Fruit fly (Drosophila melanogaster) whole organism, embryonic: ENCODE measurements around the gene CG14805.

Experiments
- Aef1 ChIP-seq: fragments of 200-800 bp; sonication (Bioruptor generic); IDR thresholded peaks from 3 replicates; pipeline ENCODE4 v1.3.6; 2022; ENCODE audit warnings: missing biosample characterization, missing genetic modification characterization
- CG12236 ChIP-seq: fragments of 200-800 bp; sonication (Bioruptor generic); optimal IDR thresholded peaks from 2 replicates; lab custom pipeline; 2016; ENCODE audit warnings: missing biosample characterization, missing genetic modification characterization
- CG13624 ChIP-seq: fragments of 200-800 bp; sonication (Bioruptor generic); optimal IDR thresholded peaks from 2 replicates; lab custom pipeline; 2016; ENCODE audit warnings: missing biosample characterization, missing genetic modification characterization
- CG14667 ChIP-seq: fragments of 200-800 bp; sonication (Bioruptor generic); IDR thresholded peaks from 2 replicates; pipeline ENCODE4 v1.3.6; 2022; ENCODE audit warnings: missing biosample characterization, missing genetic modification characterization
- CG1647 ChIP-seq: fragments of 200-800 bp; sonication (Bioruptor generic); optimal IDR thresholded peaks from 3 replicates; lab custom pipeline; 2016; ENCODE audit warnings: missing biosample characterization, missing genetic modification characterization
- CG17186 ChIP-seq: fragments of 200-800 bp; sonication (Bioruptor generic); optimal IDR thresholded peaks from 3 replicates; lab custom pipeline; 2017; ENCODE audit warnings: missing biosample characterization, missing genetic modification reagents, missing genetic modification characterization
- CG17829 ChIP-seq: fragments of 200-800 bp; optimal IDR thresholded peaks from 2 replicates; lab custom pipeline; 2019; ENCODE audit warnings: missing biosample characterization, mild to moderate bottlenecking, missing genetic modification characterization, moderate library complexity
- CG1832 ChIP-seq: fragments of 200-800 bp; sonication (Bioruptor generic); optimal IDR thresholded peaks from 2 replicates; lab custom pipeline; 2017; ENCODE audit warnings: missing biosample characterization, mild to moderate bottlenecking, missing genetic modification characterization, inconsistent platforms
- CG2678 ChIP-seq: fragments of 200-800 bp; sonication (Bioruptor generic); optimal IDR thresholded peaks from 3 replicates; lab custom pipeline; 2019; ENCODE audit warnings: missing biosample characterization, mild to moderate bottlenecking, missing genetic modification characterization, moderate library complexity
- CG3163 ChIP-seq: fragments of 200-800 bp; sonication (Bioruptor generic); optimal IDR thresholded peaks from 3 replicates; lab custom pipeline; 2016; ENCODE audit warnings: missing biosample characterization, missing genetic modification characterization
- CG32772 ChIP-seq: fragments of 200-800 bp; sonication (Bioruptor generic); IDR thresholded peaks from 2 replicates; pipeline ENCODE4 v1.3.6; 2022; ENCODE audit warnings: missing biosample characterization, missing genetic modification characterization
- CG43689 ChIP-seq: fragments of 200-800 bp; sonication (Bioruptor generic); IDR thresholded peaks from 2 replicates; pipeline ENCODE4 v1.3.6; 2022; ENCODE audit warnings: missing biosample characterization, missing genetic modification characterization
- CG6272 ChIP-seq: fragments of 200-800 bp; sonication (Bioruptor generic); IDR thresholded peaks from 2 replicates; pipeline ENCODE4 v1.3.6; 2022; ENCODE audit warnings: missing biosample characterization, missing genetic modification characterization
- CG6854 ChIP-seq: fragments of 200-800 bp; sonication (Bioruptor generic); optimal IDR thresholded peaks from 3 replicates; lab custom pipeline; 2017; ENCODE audit warnings: missing biosample characterization, mild to moderate bottlenecking, missing genetic modification characterization
- CG7271 ChIP-seq: fragments of 200-800 bp; sonication (Bioruptor generic); optimal IDR thresholded peaks from 2 replicates; lab custom pipeline; 2018; ENCODE audit warnings: missing biosample characterization, mild to moderate bottlenecking, missing genetic modification characterization, moderate library complexity
- CG8388 ChIP-seq: fragments of 200-800 bp; sonication (Bioruptor generic); optimal IDR thresholded peaks from 2 replicates; lab custom pipeline; 2019; ENCODE audit warnings: missing biosample characterization, mild to moderate bottlenecking, missing genetic modification characterization, moderate library complexity
- CG8924 ChIP-seq: fragments of 200-800 bp; optimal IDR thresholded peaks from 3 replicates; lab custom pipeline; 2019; ENCODE audit warnings: missing biosample characterization, mild to moderate bottlenecking, missing genetic modification characterization, moderate library complexity
- CG9817 ChIP-seq: fragments of 200-800 bp; sonication (Bioruptor generic); optimal IDR thresholded peaks from 2 replicates; lab custom pipeline; 2018; ENCODE audit warnings: missing biosample characterization, mild to moderate bottlenecking, missing genetic modification characterization, moderate library complexity
- Fer1 ChIP-seq: fragments of 200-800 bp; sonication (Bioruptor generic); optimal IDR thresholded peaks from 2 replicates; lab custom pipeline; 2017; ENCODE audit warnings: missing biosample characterization, mild to moderate bottlenecking, missing genetic modification characterization
- Fer2 ChIP-seq: fragments of 200-800 bp; sonication (Bioruptor generic); optimal IDR thresholded peaks from 2 replicates; lab custom pipeline; 2018; ENCODE audit warnings: missing biosample characterization, mild to moderate bottlenecking, missing genetic modification characterization, moderate library complexity
- HHEX ChIP-seq: fragments of 200-800 bp; sonication (Bioruptor generic); optimal IDR thresholded peaks from 3 replicates; lab custom pipeline; 2017; ENCODE audit warnings: missing biosample characterization, mild to moderate bottlenecking, missing genetic modification characterization, missing genetic modification reagents
- HLH4C ChIP-seq: fragments of 200-800 bp; sonication (Bioruptor generic); IDR thresholded peaks from 3 replicates; pipeline ENCODE4 v1.3.6; 2022; ENCODE audit warnings: missing biosample characterization, missing genetic modification characterization; ENCODE audit not compliant: partially characterized antibody
- Hey ChIP-seq: fragments of 200-800 bp; sonication (Bioruptor generic); optimal IDR thresholded peaks from 3 replicates; lab custom pipeline; 2018; ENCODE audit warnings: missing biosample characterization, mild to moderate bottlenecking, missing genetic modification characterization
- Mad ChIP-seq: fragments of 200-800 bp; sonication (Bioruptor generic); optimal IDR thresholded peaks from 2 replicates; lab custom pipeline; 2016; ENCODE audit warnings: missing biosample characterization, missing genetic modification characterization
- Med ChIP-seq: fragments of 200-800 bp; sonication (Bioruptor generic); peaks from one replicate; lab custom pipeline; 2016; ENCODE audit warnings: missing biosample characterization, missing genetic modification characterization, mild to moderate bottlenecking, inconsistent platforms, moderate library complexity
- Mes4 ChIP-seq: fragments of 200-800 bp; sonication (Bioruptor generic); optimal IDR thresholded peaks from 2 replicates; lab custom pipeline; 2016; ENCODE audit warnings: missing biosample characterization, missing genetic modification characterization
- Myb ChIP-seq: fragments of 200-800 bp; sonication (Bioruptor generic); optimal IDR thresholded peaks from 2 replicates; lab custom pipeline; 2016; ENCODE audit warnings: missing biosample characterization, missing genetic modification characterization
- Optix ChIP-seq: fragments of 200-800 bp; sonication (Bioruptor generic); IDR thresholded peaks from 3 replicates; pipeline ENCODE4 v1.3.6; 2022; ENCODE audit warnings: missing biosample characterization, missing genetic modification characterization
- Six4 ChIP-seq: fragments of 200-800 bp; sonication (Bioruptor generic); optimal IDR thresholded peaks from 2 replicates; lab custom pipeline; 2016; ENCODE audit warnings: missing biosample characterization, missing genetic modification characterization
- Sox102F ChIP-seq: fragments of 200-800 bp; sonication (Bioruptor generic); optimal IDR thresholded peaks from 2 replicates; lab custom pipeline; 2018; ENCODE audit warnings: missing biosample characterization, mild to moderate bottlenecking, missing genetic modification characterization, moderate library complexity
- ab ChIP-seq: fragments of 200-800 bp; sonication (Bioruptor generic); optimal IDR thresholded peaks from 2 replicates; lab custom pipeline; 2016; ENCODE audit warnings: missing biosample characterization, missing genetic modification characterization
- cato ChIP-seq: fragments of 200-800 bp; sonication (Bioruptor generic); optimal IDR thresholded peaks from 2 replicates; lab custom pipeline; 2016; ENCODE audit warnings: missing biosample characterization, missing genetic modification characterization, borderline replicate concordance
- chn ChIP-seq: fragments of 200-800 bp; sonication (Bioruptor generic); optimal IDR thresholded peaks from 2 replicates; lab custom pipeline; 2016; ENCODE audit warnings: missing biosample characterization, missing genetic modification characterization
- ftz-f1 ChIP-seq: fragments of 200-800 bp; sonication (Bioruptor generic); optimal IDR thresholded peaks from 2 replicates; lab custom pipeline; 2016; ENCODE audit warnings: missing biosample characterization, missing genetic modification characterization
- gem ChIP-seq: fragments of 200-800 bp; sonication (Bioruptor generic); optimal IDR thresholded peaks from 2 replicates; lab custom pipeline; 2019; ENCODE audit warnings: missing biosample characterization, mild to moderate bottlenecking, missing genetic modification characterization, moderate library complexity
- hbn ChIP-seq: fragments of 200-800 bp; sonication (Bioruptor generic); IDR thresholded peaks from 2 replicates; pipeline ENCODE4 v1.3.6; 2022; ENCODE audit warnings: missing biosample characterization, missing genetic modification characterization; ENCODE audit not compliant: partially characterized antibody
- maf-S ChIP-seq: fragments of 200-800 bp; sonication (Bioruptor generic); optimal IDR thresholded peaks from 2 replicates; lab custom pipeline; 2016; ENCODE audit warnings: missing biosample characterization, missing genetic modification characterization
- odd ChIP-seq: fragments of 200-800 bp; sonication (Bioruptor generic); optimal IDR thresholded peaks from 2 replicates; lab custom pipeline; 2017; ENCODE audit warnings: missing biosample characterization, mild to moderate bottlenecking, missing genetic modification characterization
- pan ChIP-seq, 4 experiments: fragments of >200 bp in 3 of 4; fragments of 200-800 bp in 1 of 4; sonication (Bioruptor generic) in 1 of 4; optimal IDR thresholded peaks in 3 of 4; IDR thresholded peaks in 1 of 4; 2 replicates each; pipeline versions ENCODE4 v1.3.6 to Lab custom; 2017 to 2022; ENCODE audit warnings: missing biosample characterization in 2 of 4, missing genetic modification characterization in 2 of 4, mixed read lengths in 1 of 4
- pho ChIP-seq: fragments of 200-800 bp; sonication (Bioruptor generic); optimal IDR thresholded peaks from 2 replicates; lab custom pipeline; 2016; ENCODE audit warnings: missing biosample characterization, missing genetic modification characterization
- repo ChIP-seq: fragments of 200-800 bp; sonication (Bioruptor generic); optimal IDR thresholded peaks from 2 replicates; lab custom pipeline; 2016; ENCODE audit warnings: missing biosample characterization, missing genetic modification characterization
- sc ChIP-seq, 3 experiments: fragments of >200 bp in 2 of 3; fragments of 200-800 bp in 1 of 3; sonication (Bioruptor generic) in 1 of 3; optimal IDR thresholded peaks; 2 replicates in 2 of 3; 3 replicates in 1 of 3; lab custom pipeline; 2017; ENCODE audit warnings: mild to moderate bottlenecking in 1 of 3, missing biosample characterization in 1 of 3, missing genetic modification characterization in 1 of 3, missing genetic modification reagents in 1 of 3
- sr ChIP-seq: fragments of 200-800 bp; sonication (Bioruptor generic); IDR thresholded peaks from 3 replicates; pipeline ENCODE4 v1.3.6; 2022; ENCODE audit warnings: missing biosample characterization, missing genetic modification characterization
- stc ChIP-seq: fragments of 200-800 bp; sonication (Bioruptor generic); IDR thresholded peaks from 2 replicates; pipeline ENCODE4 v1.3.6; 2022; ENCODE audit warnings: missing biosample characterization, missing genetic modification characterization
- trh ChIP-seq: fragments of 200-800 bp; sonication (Bioruptor generic); optimal IDR thresholded peaks from 2 replicates; lab custom pipeline; 2016; ENCODE audit warnings: missing biosample characterization, missing genetic modification characterization
- tup ChIP-seq: fragments of 200-800 bp; sonication (Bioruptor generic); optimal IDR thresholded peaks from 2 replicates; lab custom pipeline; 2016; ENCODE audit warnings: missing biosample characterization, mild to moderate bottlenecking, missing genetic modification characterization, moderate library complexity
- unc-4 ChIP-seq: fragments of 200-800 bp; sonication (Bioruptor generic); IDR thresholded peaks from 2 replicates; pipeline ENCODE4 v1.3.6; 2022; ENCODE audit warnings: missing biosample characterization, missing genetic modification characterization; ENCODE audit not compliant: partially characterized antibody
- unpg ChIP-seq: fragments of 200-800 bp; sonication (Bioruptor generic); optimal IDR thresholded peaks from 3 replicates; lab custom pipeline; 2018; ENCODE audit warnings: missing biosample characterization, mild to moderate bottlenecking, missing genetic modification characterization, moderate library complexity

Gene CG14805

dm6 chrX:1861620-1862184, 15.4 kb upstream of the CG14805 start, which contains the start of gene deltaCOP (continued):
- peak; percentile 73 for TF ChIP-seq cato (GFP tag; lab: Kevin White, UChicago)
- peak; percentile 62 for TF ChIP-seq CG14667 (GFP tag; lab: Robert Waterston, UW)
- TF ChIP-seq CG1832 (GFP tag; lab: Kevin White, UChicago): no peak
- peak; percentile 63; the same call in 1 of the 2 replicates for TF ChIP-seq stc
- peak; percentile 61 for TF ChIP-seq tup (GFP tag; lab: Kevin White, UChicago)
- TF ChIP-seq CG17186 (GFP tag; lab: Kevin White, UChicago): peak; percentile 21
- TF ChIP-seq HLH4C (GFP tag; lab: Robert Waterston, UW): no peak
- TF ChIP-seq CG17829: peak; percentile 69
- TF ChIP-seq Fer2 (tag; lab: Kevin White, UChicago): peak; percentile 56
- TF ChIP-seq Myb: peak; percentile 92
- TF ChIP-seq CG9817 (tag; lab: Kevin White, UChicago): peak; percentile 73
- TF ChIP-seq Fer1: peak; percentile 78
- peak in 1 of 2 experiments; percentile 42 for TF ChIP-seq pan (optimal IDR thresholded peaks at IDR 0.05; lab: Kevin White, UChicago)
- TF ChIP-seq pan (GFP tag; optimal IDR thresholded peaks at IDR 0.05 in 1 of 2, IDR thresholded peaks at IDR 0.05 in 1 of 2): peak in 1 of 2 experiments; percentile 76
- TF ChIP-seq Sox102F: no peak
- peak; percentile 87 for TF ChIP-seq Optix (GFP tag; lab: Robert Waterston, UW)
- peak; percentile 84 for TF ChIP-seq Aef1 (GFP tag; lab: Robert Waterston, UW)
- TF ChIP-seq CG3163 (GFP tag; lab: Kevin White, UChicago): peak; percentile 68
- peak; percentile 35 for TF ChIP-seq ftz-f1
- TF ChIP-seq chn (GFP tag; lab: Kevin White, UChicago): peak; percentile 87
- peak; percentile 74 for TF ChIP-seq HHEX
- TF ChIP-seq unpg (GFP tag; lab: Kevin White, UChicago): peak; percentile 79
- peak; percentile 72 for TF ChIP-seq CG12236 (GFP tag; lab: Kevin White, UChicago)
- peak; percentile 51; the same call in 1 of the 2 replicates for TF ChIP-seq CG43689
- peak; percentile 78 for TF ChIP-seq Six4 (GFP tag; lab: Kevin White, UChicago)
- no peak for TF ChIP-seq Hey (tag; lab: Kevin White, UChicago)
- TF ChIP-seq sr (GFP tag; lab: Robert Waterston, UW): no peak
- no peak for TF ChIP-seq CG6854 (GFP tag; lab: Kevin White, UChicago)
- TF ChIP-seq repo: peak; percentile 85
- peak; percentile 59 for TF ChIP-seq CG6272 (GFP tag; lab: Robert Waterston, UW)
- TF ChIP-seq ab: no peak
- no peak for TF ChIP-seq hbn (GFP tag; lab: Robert Waterston, UW)
- no peak for TF ChIP-seq CG8388
- TF ChIP-seq Mes4 (GFP tag; lab: Kevin White, UChicago): peak; percentile 84
- no peak for TF ChIP-seq CG2678 (tag; lab: Kevin White, UChicago)
- TF ChIP-seq CG7271 (tag; lab: Kevin White, UChicago): peak; percentile 3
- TF ChIP-seq unc-4 (GFP tag; lab: Robert Waterston, UW): no peak
- TF ChIP-seq maf-S: peak; percentile 88
- no peak for TF ChIP-seq gem (tag; lab: Kevin White, UChicago)
- TF ChIP-seq sc (optimal IDR thresholded peaks at IDR 0.05; lab: Kevin White, UChicago): no peak
- no peak for TF ChIP-seq sc (GFP tag; optimal IDR thresholded peaks at IDR 0.05; lab: Kevin White, UChicago)
- TF ChIP-seq CG8924 (tag; lab: Kevin White, UChicago): peak; percentile 75
- peak; percentile 80 for TF ChIP-seq Mad
- peak; percentile 94 for TF ChIP-seq pho
- TF ChIP-seq CG13624 (GFP tag; lab: Kevin White, UChicago): peak; percentile 92
- peak; percentile 97 for TF ChIP-seq Med (GFP tag; lab: Kevin White, UChicago)
- TF ChIP-seq CG32772: peak; percentile 87
- TF ChIP-seq trh (GFP tag; lab: Kevin White, UChicago): peak; percentile 70
- TF ChIP-seq odd (GFP tag; lab: Kevin White, UChicago): no peak
- peak; percentile 88 for TF ChIP-seq CG1647 (GFP tag; lab: Kevin White, UChicago)
